Worm (Caenorhabditis elegans): ENCODE data around the gene gtap-2.

Gene gtap-2

ce11 chrIII:9818763-9819162 is 10.4 kb downstream of the gtap-2 start, which contains the start of gene panl-3 (continued):
- TF ChIP-seq sup-37 (GFP tag; optimal IDR thresholded peaks at IDR 0.05): no peak
- TF ChIP-seq aha-1 (tag; optimal IDR thresholded peaks at IDR 0.05): no peak
- TF ChIP-seq ceh-88 (GFP tag; IDR thresholded peaks at IDR 0.05): no peak
- no peak for TF ChIP-seq egl-13 (tag; optimal IDR thresholded peaks at IDR 0.05)
- TF ChIP-seq unc-30 (tag; optimal IDR thresholded peaks at IDR 0.05): no peak
- no peak for TF ChIP-seq alr-1 (tag; optimal IDR thresholded peaks at IDR 0.05; ENCODE audit: borderline replicate concordance)
- TF ChIP-seq ces-1 (GFP tag; optimal IDR thresholded peaks at IDR 0.05): no peak
- no peak for TF ChIP-seq egl-27 (tag; optimal IDR thresholded peaks at IDR 0.05)
- TF ChIP-seq nhr-20 (tag; optimal IDR thresholded peaks at IDR 0.05): peak; percentile 80
- peak; percentile 30 for TF ChIP-seq skn-1 (tag; optimal IDR thresholded peaks at IDR 0.05)
- no peak for TF ChIP-seq tlp-1 (tag; optimal IDR thresholded peaks at IDR 0.05)
- TF ChIP-seq mdl-1 (tag; optimal IDR thresholded peaks at IDR 0.05): peak in 1 of 2 experiments; percentile 95
- TF ChIP-seq nhr-47 (tag; optimal IDR thresholded peaks at IDR 0.05): peak; percentile 69
- TF ChIP-seq lin-39 (tag; optimal IDR thresholded peaks at IDR 0.05): no peak
- no peak for TF ChIP-seq ceh-63 (GFP tag; optimal IDR thresholded peaks at IDR 0.05)
- peak; percentile 93 for TF ChIP-seq mep-1 (tag; optimal IDR thresholded peaks at IDR 0.05)
- TF ChIP-seq blmp-1 (tag; optimal IDR thresholded peaks at IDR 0.05): no peak
- no peak for TF ChIP-seq nhr-28 (tag; optimal IDR thresholded peaks at IDR 0.05)
- no peak for TF ChIP-seq unc-98 (GFP tag; IDR thresholded peaks at IDR 0.05)
- peak; percentile 82 for TF ChIP-seq rnt-1 (tag; optimal IDR thresholded peaks at IDR 0.05)
- no peak for TF ChIP-seq ama-1 (optimal IDR thresholded peaks at IDR 0.05)
- TF ChIP-seq elt-2 (tag; optimal IDR thresholded peaks at IDR 0.05): peak; percentile 10
- no peak for TF ChIP-seq aly-2 (tag; optimal IDR thresholded peaks at IDR 0.05)
- peak in 2 of 6 experiments; percentile 30 to 48 for TF ChIP-seq elt-3 (tag; optimal IDR thresholded peaks at IDR 0.05)
- TF ChIP-seq pag-3 (tag; optimal IDR thresholded peaks at IDR 0.05; ENCODE audit: borderline replicate concordance, insufficient read depth): no peak
- TF ChIP-seq irx-1 (tag; optimal IDR thresholded peaks at IDR 0.05): no peak
- TF ChIP-seq lsy-2 (tag; optimal IDR thresholded peaks at IDR 0.05): peak; percentile 73 to 80
- no peak for TF ChIP-seq ceh-90 (tag; optimal IDR thresholded peaks at IDR 0.05)
- no peak for TF ChIP-seq efl-3 (GFP tag; optimal IDR thresholded peaks at IDR 0.05)
- peak; percentile 71 to 85 for TF ChIP-seq lin-35 (GFP tag; optimal IDR thresholded peaks at IDR 0.05)
- TF ChIP-seq isw-1 (GFP tag; IDR thresholded peaks at IDR 0.05): no peak
- peak; percentile 28 for TF ChIP-seq dsc-1 (tag; optimal IDR thresholded peaks at IDR 0.05)
- TF ChIP-seq unc-62 (GFP tag; optimal IDR thresholded peaks at IDR 0.05): no peak
- no peak for TF ChIP-seq C34B4.2 (tag; optimal IDR thresholded peaks at IDR 0.05)
- TF ChIP-seq vab-15 (tag; optimal IDR thresholded peaks at IDR 0.05): peak; percentile 65
- peak; percentile 61 for TF ChIP-seq nhr-90 (tag; optimal IDR thresholded peaks at IDR 0.05; ENCODE audit: poor library complexity)
- TF ChIP-seq zip-4 (GFP tag; optimal IDR thresholded peaks at IDR 0.05): no peak
- no peak for TF ChIP-seq hpl-2 (GFP tag; optimal IDR thresholded peaks at IDR 0.05)
- TF ChIP-seq unc-86 (tag; optimal IDR thresholded peaks at IDR 0.05): peak; percentile 35
- no peak for TF ChIP-seq pax-3 (tag; optimal IDR thresholded peaks at IDR 0.05)
- TF ChIP-seq grh-1 (GFP tag; IDR thresholded peaks at IDR 0.05): no peak
- no peak for TF ChIP-seq fkh-4 (tag; optimal IDR thresholded peaks at IDR 0.05; ENCODE audit: borderline replicate concordance)
- no peak for TF ChIP-seq nhr-76 (tag; optimal IDR thresholded peaks at IDR 0.05)
- peak; percentile 54 to 78 (median 65) for TF ChIP-seq dpl-1 (GFP tag; optimal IDR thresholded peaks at IDR 0.05)
- no peak for TF ChIP-seq nhr-12 (tag; optimal IDR thresholded peaks at IDR 0.05)
- TF ChIP-seq hlh-4 (tag; optimal IDR thresholded peaks at IDR 0.05): no peak

All from whole organism, L1 larva.